Worm (Caenorhabditis elegans) whole organism, late embryonic: ENCODE data around the gene F21A3.2.

Experiments used
- F13H6.1 ChIP-seq: sonication (generic microtip); optimal IDR thresholded peaks from 2 replicates; lab custom pipeline; 2016; ENCODE audit warnings: missing genetic modification characterization, missing compliant biosample characterization
- K09A11.1 ChIP-seq: sonication (generic microtip); optimal IDR thresholded peaks from 2 replicates; lab custom pipeline; 2017; ENCODE audit warnings: antibody characterized with exemption, mild to moderate bottlenecking, missing genetic modification characterization, missing compliant biosample characterization; ENCODE audit not compliant: insufficient read depth
- T23F11.4 ChIP-seq: fragments of 200-800 bp; sonication (Bioruptor generic); optimal IDR thresholded peaks from 2 replicates; lab custom pipeline; 2018; ENCODE audit warnings: mild to moderate bottlenecking, missing genetic modification characterization, missing compliant biosample characterization
- ahr-1 ChIP-seq: sonication (generic microtip); optimal IDR thresholded peaks from 2 replicates; lab custom pipeline; 2016; ENCODE audit warnings: missing genetic modification characterization, missing compliant biosample characterization
- ama-1 ChIP-seq: fragments of 150-350 bp; optimal IDR thresholded peaks from 2 replicates; lab custom pipeline; 2014
- ceh-19 ChIP-seq: fragments of 200-800 bp; sonication (Bioruptor generic); optimal IDR thresholded peaks from 2 replicates; lab custom pipeline; 2018; ENCODE audit warnings: mild to moderate bottlenecking, missing genetic modification characterization, missing compliant biosample characterization
- ceh-2 ChIP-seq: sonication (generic microtip); optimal IDR thresholded peaks from 2 replicates; lab custom pipeline; 2016; ENCODE audit warnings: missing genotype, missing genetic modification characterization, missing compliant biosample characterization
- ceh-24 ChIP-seq: sonication (generic microtip); optimal IDR thresholded peaks from 2 replicates; lab custom pipeline; 2016; ENCODE audit warnings: mild to moderate bottlenecking, missing genetic modification characterization, missing compliant biosample characterization
- ceh-45 ChIP-seq: fragments of 200-800 bp; sonication (Bioruptor generic); IDR thresholded peaks from 2 replicates; pipeline ENCODE4 v1.3.6; 2022; ENCODE audit warnings: missing genetic modification reagents, missing genetic modification characterization, missing compliant biosample characterization
- ceh-48 ChIP-seq: sonication (generic microtip); optimal IDR thresholded peaks from 2 replicates; lab custom pipeline; 2016; ENCODE audit warnings: missing genetic modification characterization, inconsistent platforms, missing compliant biosample characterization
- ceh-6 ChIP-seq: fragments of 200-800 bp; sonication (Bioruptor generic); optimal IDR thresholded peaks from 2 replicates; lab custom pipeline; 2018; ENCODE audit warnings: mild to moderate bottlenecking, missing genetic modification characterization, missing compliant biosample characterization
- dve-1 ChIP-seq: sonication (generic microtip); optimal IDR thresholded peaks from 2 replicates; lab custom pipeline; 2017; ENCODE audit warnings: antibody characterized with exemption, mild to moderate bottlenecking, missing genetic modification characterization, missing compliant biosample characterization
- elt-2 ChIP-seq: sonication (generic microtip); optimal IDR thresholded peaks from 2 replicates; lab custom pipeline; 2016; ENCODE audit warnings: missing genetic modification reagents, missing genetic modification characterization, missing compliant biosample characterization
- fax-1 ChIP-seq: sonication (generic microtip); optimal IDR thresholded peaks from 2 replicates; lab custom pipeline; 2016; ENCODE audit warnings: missing genotype, missing genetic modification characterization, missing compliant biosample characterization
- hlh-15 ChIP-seq: sonication (generic microtip); optimal IDR thresholded peaks from 2 replicates; lab custom pipeline; 2016; ENCODE audit warnings: missing genetic modification characterization, missing compliant biosample characterization
- hlh-8 ChIP-seq: sonication (generic microtip); optimal IDR thresholded peaks from 2 replicates; lab custom pipeline; 2016; ENCODE audit warnings: missing genotype, missing genetic modification characterization, missing compliant biosample characterization
- lin-11 ChIP-seq: fragments of 200-800 bp; sonication (Bioruptor generic); optimal IDR thresholded peaks from 2 replicates; lab custom pipeline; 2018; ENCODE audit warnings: mild to moderate bottlenecking, missing genetic modification characterization, missing compliant biosample characterization
- mec-3 ChIP-seq: sonication (generic microtip); optimal IDR thresholded peaks from 2 replicates; lab custom pipeline; 2016; ENCODE audit warnings: borderline replicate concordance, missing genetic modification characterization, missing compliant biosample characterization
- nfya-1 ChIP-seq: sonication (generic microtip); optimal IDR thresholded peaks from 2 replicates; lab custom pipeline; 2017; ENCODE audit warnings: missing genetic modification characterization, mild to moderate bottlenecking, missing compliant biosample characterization, antibody characterized with exemption, moderate library complexity
- nhr-11 ChIP-seq: fragments of 150-350 bp; optimal IDR thresholded peaks from 2 replicates; lab custom pipeline; 2014; ENCODE audit warnings: missing biosample characterization, missing genetic modification characterization
- nhr-232 ChIP-seq: sonication (generic microtip); optimal IDR thresholded peaks from 2 replicates; lab custom pipeline; 2016; ENCODE audit warnings: missing genetic modification characterization, missing compliant biosample characterization
- odd-2 ChIP-seq: sonication (generic microtip); optimal IDR thresholded peaks from 2 replicates; lab custom pipeline; 2017; ENCODE audit warnings: antibody characterized with exemption, mild to moderate bottlenecking, missing genetic modification characterization, missing compliant biosample characterization
- pag-3 ChIP-seq: sonication (generic microtip); optimal IDR thresholded peaks from 2 replicates; lab custom pipeline; 2016; ENCODE audit warnings: missing compliant biosample characterization, missing genetic modification characterization, borderline replicate concordance
- pha-2 ChIP-seq: sonication (generic microtip); optimal IDR thresholded peaks from 2 replicates; lab custom pipeline; 2017; ENCODE audit warnings: mild to moderate bottlenecking, missing genetic modification characterization, missing compliant biosample characterization
- pha-4 ChIP-seq: fragments of 150-350 bp; optimal IDR thresholded peaks from 2 replicates; lab custom pipeline; 2018; ENCODE audit warnings: missing biosample characterization, missing genetic modification reagents, missing genetic modification characterization
- pqm-1 ChIP-seq: sonication (generic microtip); optimal IDR thresholded peaks from 2 replicates; lab custom pipeline; 2016; ENCODE audit warnings: missing genetic modification characterization, missing compliant biosample characterization
- ref-2 ChIP-seq: sonication (generic microtip); optimal IDR thresholded peaks from 2 replicates; lab custom pipeline; 2016; ENCODE audit warnings: missing genetic modification characterization, missing compliant biosample characterization
- rnt-1 ChIP-seq: sonication (generic microtip); optimal IDR thresholded peaks from 2 replicates; lab custom pipeline; 2016; ENCODE audit warnings: missing genetic modification characterization, missing compliant biosample characterization
- sdc-2 ChIP-seq: sonication (generic microtip); optimal IDR thresholded peaks from 2 replicates; lab custom pipeline; 2016; ENCODE audit warnings: missing genotype, missing genetic modification characterization, missing compliant biosample characterization
- sox-2 ChIP-seq: fragments of 200-800 bp; sonication (Bioruptor generic); IDR thresholded peaks from 2 replicates; pipeline ENCODE4 v1.3.6; 2022; ENCODE audit warnings: missing genetic modification reagents, missing genetic modification characterization, missing compliant biosample characterization
- sox-4 ChIP-seq: sonication (generic microtip); optimal IDR thresholded peaks from 2 replicates; lab custom pipeline; 2017; ENCODE audit warnings: mild to moderate bottlenecking, missing genetic modification characterization, inconsistent platforms, missing compliant biosample characterization
- tbx-2 ChIP-seq: sonication (generic microtip); optimal IDR thresholded peaks from 2 replicates; lab custom pipeline; 2016; ENCODE audit warnings: missing genetic modification characterization, missing compliant biosample characterization
- tbx-7 ChIP-seq: sonication (generic microtip); optimal IDR thresholded peaks from 2 replicates; lab custom pipeline; 2016; ENCODE audit warnings: missing genotype, missing genetic modification characterization, missing compliant biosample characterization
- unc-55 ChIP-seq: sonication (generic microtip); optimal IDR thresholded peaks from 2 replicates; lab custom pipeline; 2017; ENCODE audit warnings: missing biosample characterization, missing genetic modification reagents, missing genetic modification characterization
- unc-86 ChIP-seq: sonication (generic microtip); optimal IDR thresholded peaks from 2 replicates; lab custom pipeline; 2016; ENCODE audit warnings: missing genetic modification characterization, missing compliant biosample characterization

The F21A3.2 gene

ce11 chrV:15533864-15534263 is at the start of gene F21A3.2:
Gene F21A3.2, minus strand, starts transcription at chrV:15533964.
- TF ChIP-seq ceh-2 (tag; lab: Kevin White, UChicago) (no peak), tbx-7 (tag; lab: Kevin White, UChicago) (no peak), nhr-11 (tag; lab: Kevin White, UChicago) (no peak), sox-4 (tag; lab: Kevin White, UChicago) (no peak)

ce11 chrV:15581440-15581839 is 47.7 kb upstream of the F21A3.2 start:
- peak; percentile 30 for TF ChIP-seq nfya-1
- TF ChIP-seq, all 69 proteins: peak for 1; not testable (repeated sequence) for 68

- TF ChIP-seq sdc-2 (tag; lab: Kevin White, UChicago) (no peak), ceh-45 (GFP tag; lab: Robert Waterston, UW) (no peak), nfya-1 (peak; percentile 31)
Observed at ce11 chrV:15578386-15578785, 44.6 kb upstream of the F21A3.2 start, which contains the start of gene F28F8.9. Gene F28F8.9, minus strand, starts transcription at chrV:15578673.

ce11 chrV:15577395-15577896 is 43.7 kb upstream of the F21A3.2 start, which contains the start of gene atx-3:
Gene atx-3, minus strand, starts transcription at chrV:15577445.
- TF ChIP-seq ceh-6, result no peak
- TF ChIP-seq hlh-8 (tag; lab: Kevin White, UChicago), result no peak

ce11 chrV:15575305-15575704 is 41.5 kb upstream of the F21A3.2 start, which contains the start of gene mdt-28:
Gene mdt-28, minus strand, starts transcription at chrV:15575405.
- TF ChIP-seq hlh-15 (tag; lab: Kevin White, UChicago), result no peak
- no peak for TF ChIP-seq nhr-232
- no peak for TF ChIP-seq odd-2
- TF ChIP-seq ahr-1, result no peak
- TF ChIP-seq pqm-1 (tag; lab: Kevin White, UChicago), result no peak
- no peak for TF ChIP-seq lin-11 (tag; lab: Kevin White, UChicago)
- TF ChIP-seq pag-3 (tag; lab: Kevin White, UChicago), result no peak
- TF ChIP-seq pha-4 (tag; lab: Kevin White, UChicago), result no peak
- no peak for TF ChIP-seq tbx-2 (tag; lab: Kevin White, UChicago)
- no peak for TF ChIP-seq sox-2 (GFP tag; lab: Robert Waterston, UW)
- no peak for TF ChIP-seq F13H6.1 (tag; lab: Kevin White, UChicago)
- no peak for TF ChIP-seq unc-86 (tag; lab: Kevin White, UChicago)

ce11 chrV:15572613-15573012 is 38.8 kb upstream of the F21A3.2 start, which contains the start of gene fbxa-94:
Gene fbxa-94, plus strand, starts transcription at chrV:15572913.
- TF ChIP-seq nfya-1 (peak; percentile 6), odd-2 (no peak)

ce11 chrV:15571006-15571526 is 37.3 kb upstream of the F21A3.2 start, which contains the start of gene fbxa-95:
Gene fbxa-95, plus strand, starts transcription at chrV:15571476.
- TF ChIP-seq ref-2 (tag; lab: Kevin White, UChicago) (no peak), ceh-24 (no peak), ceh-48 (tag; lab: Kevin White, UChicago) (no peak), nfya-1 (no peak), unc-55 (no peak), tbx-2 (tag; lab: Kevin White, UChicago) (no peak), hlh-15 (tag; lab: Kevin White, UChicago) (no peak), T23F11.4 (GFP tag; lab: Kevin White, UChicago) (no peak), fax-1 (tag; lab: Kevin White, UChicago) (no peak), elt-2 (tag; lab: Kevin White, UChicago) (no peak), dve-1 (tag; lab: Kevin White, UChicago) (no peak), ama-1 (no peak), K09A11.1 (tag; lab: Kevin White, UChicago) (no peak), pha-2 (no peak), rnt-1 (tag; lab: Kevin White, UChicago) (no peak), ceh-19 (GFP tag; lab: Kevin White, UChicago) (no peak), mec-3 (tag; lab: Kevin White, UChicago) (no peak)
